Comparison of ENCODE assay signal across 4 worm cellular contexts in genomic region chrV:10898629-10899028, ce11.
TF ChIP-seq lines count a peak whose summit lies in the region.

No protein-coding gene starts in this region.

TF ChIP-seq in whole organism, L1 larva, 84 proteins besides CTCF, POLR2A, EP300 and RAD21:
- TF ChIP-seq efl-1 (optimal IDR thresholded peaks at IDR 0.05; lab: Kevin White, UChicago), result no peak
- TF ChIP-seq efl-1 (GFP tag; optimal IDR thresholded peaks at IDR 0.05 in 1 of 2; lab: Kevin White, UChicago), result peak in 1 of 2 experiments; percentile 80
- no peak for TF ChIP-seq tlp-1 (tag; optimal IDR thresholded peaks at IDR 0.05; lab: Kevin White, UChicago)
- no peak for TF ChIP-seq isw-1 (GFP tag; IDR thresholded peaks at IDR 0.05; lab: Robert Waterston, UW)
- TF ChIP-seq aha-1 (tag; optimal IDR thresholded peaks at IDR 0.05; lab: Kevin White, UChicago), result no peak
- no peak for TF ChIP-seq lin-15B (tag; optimal IDR thresholded peaks at IDR 0.05; lab: Kevin White, UChicago)
- TF ChIP-seq snu-23 (GFP tag; optimal IDR thresholded peaks at IDR 0.05; lab: Kevin White, UChicago), result no peak
- TF ChIP-seq nhr-85 (tag; lab: Kevin White, UChicago), result peak; percentile 69
- no peak for TF ChIP-seq dsc-1 (tag; optimal IDR thresholded peaks at IDR 0.05; lab: Kevin White, UChicago)
- TF ChIP-seq dpl-1 (GFP tag; optimal IDR thresholded peaks at IDR 0.05; lab: Kevin White, UChicago), result no peak
- TF ChIP-seq pax-3 (tag; optimal IDR thresholded peaks at IDR 0.05; lab: Kevin White, UChicago), result no peak
- no peak for TF ChIP-seq egl-27 (tag; optimal IDR thresholded peaks at IDR 0.05; lab: Kevin White, UChicago)
- no peak for TF ChIP-seq nhr-20 (tag; optimal IDR thresholded peaks at IDR 0.05; lab: Kevin White, UChicago)
- TF ChIP-seq lin-14 (GFP tag; optimal IDR thresholded peaks at IDR 0.05; lab: Kevin White, UChicago), result peak; percentile 41
- peak; percentile 72 for TF ChIP-seq blmp-1 (tag; optimal IDR thresholded peaks at IDR 0.05; lab: Kevin White, UChicago)
- no peak for TF ChIP-seq nhr-90 (tag; optimal IDR thresholded peaks at IDR 0.05; lab: Kevin White, UChicago; ENCODE audit: poor library complexity)

TF ChIP-seq in whole organism, L2 larva, 48 proteins besides CTCF, POLR2A, EP300 and RAD21:
- no peak for TF ChIP-seq mdl-1 (tag; optimal IDR thresholded peaks at IDR 0.05; lab: Kevin White, UChicago)
- TF ChIP-seq sem-4 (tag; optimal IDR thresholded peaks at IDR 0.05; lab: Kevin White, UChicago), result no peak
- TF ChIP-seq nhr-21 (tag; optimal IDR thresholded peaks at IDR 0.05; lab: Kevin White, UChicago), result no peak
- TF ChIP-seq ceh-16 (tag; optimal IDR thresholded peaks at IDR 0.05; lab: Kevin White, UChicago), result peak; percentile 24
- TF ChIP-seq lin-11 (tag; optimal IDR thresholded peaks at IDR 0.05; lab: Kevin White, UChicago), result no peak
- no peak for TF ChIP-seq ztf-11 (tag; optimal IDR thresholded peaks at IDR 0.05; lab: Kevin White, UChicago)
- TF ChIP-seq nhr-25 (tag; optimal IDR thresholded peaks at IDR 0.05; lab: Kevin White, UChicago), result peak; percentile 34
- no peak for TF ChIP-seq gmeb-1 (tag; optimal IDR thresholded peaks at IDR 0.05; lab: Kevin White, UChicago)
- TF ChIP-seq ZK546.5 (tag; optimal IDR thresholded peaks at IDR 0.05; lab: Kevin White, UChicago), result no peak
- no peak for TF ChIP-seq elt-3 (tag; optimal IDR thresholded peaks at IDR 0.05; lab: Kevin White, UChicago)

TF ChIP-seq in whole organism, L3 larva, 47 proteins besides CTCF, POLR2A, EP300 and RAD21:
- TF ChIP-seq tbx-2 (tag; optimal IDR thresholded peaks at IDR 0.05; lab: Kevin White, UChicago), result no peak
- peak; percentile 29 for TF ChIP-seq elt-1 (tag; optimal IDR thresholded peaks at IDR 0.05; lab: Kevin White, UChicago)
- TF ChIP-seq nhr-25 (tag; optimal IDR thresholded peaks at IDR 0.05; lab: Kevin White, UChicago), result peak; percentile 54

TF ChIP-seq in whole organism, mixed stage, embryonic, 35 proteins besides CTCF, POLR2A, EP300 and RAD21:
- no peak for TF ChIP-seq ceh-43 (GFP tag; optimal IDR thresholded peaks at IDR 0.05; lab: Kevin White, UChicago)
- peak; percentile 64 for TF ChIP-seq elt-1 (tag; optimal IDR thresholded peaks at IDR 0.05; lab: Kevin White, UChicago; ENCODE audit: borderline replicate concordance, insufficient read depth)
- TF ChIP-seq blmp-1 (tag; optimal IDR thresholded peaks at IDR 0.05; lab: Kevin White, UChicago), result no peak
- TF ChIP-seq unc-62 (GFP tag; optimal IDR thresholded peaks at IDR 0.05; lab: Kevin White, UChicago), result no peak

Comparison
In these comparisons a context has a peak if more than half of its experiments do, and no peak if none do; other contexts are left out.
1. Of the 22 proteins assayed by ChIP-seq in both whole organism, L1 larva and whole organism, L2 larva: peak only in whole organism, L1 larva: blmp-1; only in whole organism, L2 larva: none; in both: none; in neither: 21.